Worm (Caenorhabditis elegans): ENCODE results near the gene F09E5.16.

Gene F09E5.16

DNA sequence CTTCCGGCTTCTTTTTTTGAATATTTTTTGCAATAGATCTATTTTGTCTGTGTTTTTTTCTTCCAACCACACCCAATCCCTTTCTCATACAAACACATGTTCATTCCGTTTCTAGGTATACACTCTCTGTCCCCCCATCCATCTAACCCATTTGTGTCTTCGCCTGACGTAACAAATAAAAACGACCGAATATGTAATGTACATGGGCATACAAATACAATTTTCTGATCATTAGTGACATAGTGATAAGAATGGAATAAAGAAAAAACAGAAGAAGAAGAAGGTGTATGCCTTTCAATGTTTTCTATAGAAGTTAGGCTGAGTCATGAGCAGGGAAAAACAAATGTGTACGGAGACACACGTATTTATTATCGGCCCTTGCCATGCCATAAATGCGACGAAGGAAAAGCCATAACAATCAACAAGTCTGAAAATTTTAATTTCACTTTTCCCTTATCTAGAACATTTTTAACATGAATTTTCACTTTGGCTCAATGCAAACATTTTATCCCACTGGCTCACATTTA lies 31.8 kb downstream of the F09E5.16 start:
- TF ChIP-seq akir-1 (GFP tag; optimal IDR thresholded peaks at IDR 0.05): no peak
- TF ChIP-seq lin-54 (GFP tag; optimal IDR thresholded peaks at IDR 0.05): no peak
- no peak for TF ChIP-seq K11D2.4 (GFP tag; IDR thresholded peaks at IDR 0.05)
- peak; percentile 38 for TF ChIP-seq snpc-3.4 (tag; optimal IDR thresholded peaks at IDR 0.05)
- no peak for TF ChIP-seq mcd-1 (GFP tag; IDR thresholded peaks at IDR 0.05)
- TF ChIP-seq T26A5.8 (tag; optimal IDR thresholded peaks at IDR 0.05): no peak
- no peak for TF ChIP-seq ztf-26 (tag; optimal IDR thresholded peaks at IDR 0.05)
- no peak for TF ChIP-seq fkh-3 (tag; optimal IDR thresholded peaks at IDR 0.05)

DNA sequence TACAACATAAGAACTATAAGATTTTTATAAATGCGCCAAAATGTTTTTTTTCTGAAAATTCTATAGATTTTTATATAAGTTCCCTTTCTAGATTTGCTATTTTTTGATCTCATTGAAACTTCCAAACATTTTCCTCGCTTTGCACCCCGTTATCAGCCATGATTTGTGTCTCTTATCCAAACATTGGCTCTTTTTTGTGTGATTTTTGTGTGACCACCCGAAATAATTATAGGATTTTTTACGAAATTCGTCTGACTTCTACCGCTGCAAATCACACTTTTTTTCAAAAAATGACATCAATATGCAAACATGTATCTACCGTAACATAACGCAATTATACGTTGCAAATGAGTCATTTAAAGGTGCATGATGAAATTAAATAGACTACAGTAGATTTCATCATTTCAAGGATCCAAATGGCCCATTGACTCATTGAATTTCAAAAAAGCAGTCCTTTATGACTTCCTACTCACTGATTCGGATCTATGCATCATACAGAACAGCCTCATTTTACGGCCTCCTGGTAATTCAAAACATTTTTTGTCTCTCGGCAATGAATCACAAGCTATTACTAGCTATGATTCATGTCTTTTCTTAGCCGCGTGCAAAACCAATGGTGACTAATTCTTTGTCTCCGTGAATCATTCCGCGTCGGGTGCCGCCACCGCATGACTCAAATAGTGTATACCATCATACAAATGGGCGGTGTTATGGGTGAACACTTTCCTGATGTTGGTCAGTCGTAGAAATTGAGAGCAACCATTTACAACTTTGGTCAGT lies 33.0 kb downstream of the F09E5.16 start:
- TF ChIP-seq hlh-26 (GFP tag; conservative IDR thresholded peaks at IDR 0.05) (no peak), B0261.1 (tag; optimal IDR thresholded peaks at IDR 0.05) (no peak), lag-1 (GFP tag; IDR thresholded peaks at IDR 0.05) (no peak), K12H6.12 (tag; optimal IDR thresholded peaks at IDR 0.05) (no peak), rpc-1 (optimal IDR thresholded peaks at IDR 0.05) (no peak), rpc-1 (tag; optimal IDR thresholded peaks at IDR 0.05) (no peak), F33H1.4 (GFP tag; IDR thresholded peaks at IDR 0.05) (no peak), Y53G8AR.9 (GFP tag; conservative IDR thresholded peaks at IDR 0.05) (no peak), mes-4 (tag; optimal IDR thresholded peaks at IDR 0.05) (no peak), cebp-1 (GFP tag; IDR thresholded peaks at IDR 0.05) (no peak), cebp-1 (tag; optimal IDR thresholded peaks at IDR 0.05) (peak; percentile 28), nfyb-1 (GFP tag; IDR thresholded peaks at IDR 0.05) (0 out of 2 replicates have a peak, but pooled peaks have one; percentile 12), nfya-1 (tag; optimal IDR thresholded peaks at IDR 0.05; ENCODE audit: borderline replicate concordance, insufficient read depth) (no peak), mxl-1 (tag; optimal IDR thresholded peaks at IDR 0.05) (no peak), T07F8.4 (tag; optimal IDR thresholded peaks at IDR 0.05) (no peak), dpff-1 (tag; optimal IDR thresholded peaks at IDR 0.05) (no peak), lsl-1 (GFP tag; optimal IDR thresholded peaks at IDR 0.05) (no peak), madf-6 (GFP tag; IDR thresholded peaks at IDR 0.05) (no peak)

DNA sequence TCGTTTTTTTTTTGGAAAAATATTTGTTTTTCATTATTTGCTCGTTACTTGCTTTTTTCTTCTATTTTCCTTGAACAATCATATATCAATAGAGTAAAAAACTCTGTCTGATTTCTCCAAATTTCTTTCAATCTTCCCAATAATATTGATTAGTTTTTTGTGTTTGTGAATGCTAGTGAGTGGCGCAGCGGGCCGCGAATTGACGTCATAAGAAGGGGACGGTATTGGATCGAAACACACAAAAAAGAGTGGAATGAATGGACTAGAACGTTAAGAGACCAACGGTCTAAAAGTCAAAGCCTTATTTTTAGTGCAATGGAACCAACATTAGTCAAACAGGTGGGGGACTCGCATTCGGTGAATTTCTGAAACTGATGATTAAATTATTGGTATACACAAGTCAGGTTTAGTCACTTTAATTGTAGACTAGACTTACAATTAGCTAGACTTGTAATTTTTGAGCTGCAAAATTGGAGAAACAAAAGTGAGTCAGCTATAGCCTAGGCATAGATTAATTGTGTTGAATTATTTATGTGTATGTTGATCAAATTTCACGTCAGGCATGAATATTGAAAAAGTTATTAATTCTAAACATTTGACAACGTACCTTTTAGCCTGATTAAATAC lies 33.8 kb downstream of the F09E5.16 start:
- TF ChIP-seq efl-1 (GFP tag; optimal IDR thresholded peaks at IDR 0.05) (no peak), nhr-80 (tag; optimal IDR thresholded peaks at IDR 0.05) (no peak), Y95B8A.8 (GFP tag; IDR thresholded peaks at IDR 0.05) (no peak), mes-4 (tag; optimal IDR thresholded peaks at IDR 0.05) (no peak), fkh-3 (tag; optimal IDR thresholded peaks at IDR 0.05) (no peak), nfya-2 (GFP tag; IDR thresholded peaks at IDR 0.05) (no peak), zim-3 (tag; optimal IDR thresholded peaks at IDR 0.05) (peak; percentile 3), F55B11.4 (tag; optimal IDR thresholded peaks at IDR 0.05; ENCODE audit: borderline replicate concordance, insufficient read depth) (no peak), ztf-6 (GFP tag; IDR thresholded peaks at IDR 0.05) (no peak), F57A8.1 (GFP tag; optimal IDR thresholded peaks at IDR 0.05) (no peak), F33H1.4 (GFP tag; IDR thresholded peaks at IDR 0.05) (no peak), mxl-1 (tag; optimal IDR thresholded peaks at IDR 0.05) (no peak), xnd-1 (tag; optimal IDR thresholded peaks at IDR 0.05) (no peak), athp-1 (tag; optimal IDR thresholded peaks at IDR 0.05) (no peak), hmg-1.2 (GFP tag; IDR thresholded peaks at IDR 0.05) (no peak), repo-1 (tag; optimal IDR thresholded peaks at IDR 0.05) (peak; percentile 18), unc-62 (GFP tag; optimal IDR thresholded peaks at IDR 0.05) (no peak)
